Worm (Caenorhabditis elegans) whole organism, L2 larva: ENCODE data around the gene F59A6.11.

Experiments used
- C34F6.9 ChIP-seq: fragments of 150-350 bp; optimal IDR thresholded peaks from 2 replicates; lab custom pipeline; 2014; ENCODE audit warnings: missing biosample characterization, missing genetic modification characterization
- F13H6.1 ChIP-seq: sonication (generic microtip); optimal IDR thresholded peaks from 2 replicates; lab custom pipeline; 2016; ENCODE audit warnings: missing genetic modification characterization, missing compliant biosample characterization
- Y55F3AM.14 ChIP-seq: fragments of 200-800 bp; sonication (Bioruptor generic); optimal IDR thresholded peaks from 2 replicates; lab custom pipeline; 2018; ENCODE audit warnings: mild to moderate bottlenecking, missing genetic modification characterization, missing compliant biosample characterization
- alr-1 ChIP-seq: fragments of 150-350 bp; optimal IDR thresholded peaks from 2 replicates; lab custom pipeline; 2014; ENCODE audit warnings: missing biosample characterization, missing genetic modification characterization
- ama-1 ChIP-seq: fragments of 150-350 bp; optimal IDR thresholded peaks from 2 replicates; lab custom pipeline; 2018; ENCODE audit warnings: inconsistent platforms
- blmp-1 ChIP-seq: sonication (generic microtip); optimal IDR thresholded peaks from 2 replicates; lab custom pipeline; 2017; ENCODE audit warnings: missing genetic modification characterization, mild to moderate bottlenecking, missing compliant biosample characterization, antibody characterized with exemption, moderate library complexity; ENCODE audit not compliant: insufficient read depth
- ceh-16 ChIP-seq: fragments of 150-350 bp; optimal IDR thresholded peaks from 2 replicates; lab custom pipeline; 2014; ENCODE audit warnings: missing biosample characterization, missing genetic modification characterization
- ceh-82 ChIP-seq: fragments of 150-350 bp; optimal IDR thresholded peaks from 2 replicates; lab custom pipeline; 2014; ENCODE audit warnings: missing biosample characterization, missing genetic modification characterization
- crh-2 ChIP-seq: sonication (generic microtip); optimal IDR thresholded peaks from 2 replicates; lab custom pipeline; 2017; ENCODE audit warnings: missing biosample characterization, missing genetic modification characterization
- dmd-4 ChIP-seq: sonication (generic microtip); optimal IDR thresholded peaks from 2 replicates; lab custom pipeline; 2017; ENCODE audit warnings: missing biosample characterization, missing genetic modification characterization
- egl-27 ChIP-seq: sonication (generic microtip); optimal IDR thresholded peaks from 3 replicates; lab custom pipeline; 2017; ENCODE audit warnings: missing biosample characterization, missing genetic modification reagents, missing genetic modification characterization
- elt-1 ChIP-seq: fragments of 150-350 bp; optimal IDR thresholded peaks from 2 replicates; lab custom pipeline; 2014; ENCODE audit warnings: missing biosample characterization, missing genetic modification characterization
- elt-3 ChIP-seq: sonication (generic microtip); optimal IDR thresholded peaks from 2 replicates; lab custom pipeline; 2017; ENCODE audit warnings: missing biosample characterization, missing genetic modification characterization
- fos-1 ChIP-seq: fragments of 150-350 bp; optimal IDR thresholded peaks from 2 replicates; lab custom pipeline; 2014; ENCODE audit warnings: missing biosample characterization, missing genetic modification characterization
- gmeb-1 ChIP-seq: fragments of 150-350 bp; optimal IDR thresholded peaks from 2 replicates; lab custom pipeline; 2014; ENCODE audit warnings: missing biosample characterization, missing genetic modification characterization
- lin-11 ChIP-seq: fragments of 150-350 bp; sonication (generic microtip); optimal IDR thresholded peaks from 2 replicates; lab custom pipeline; 2014; ENCODE audit warnings: missing biosample characterization, missing genetic modification characterization, inconsistent platforms, mixed read lengths
- lin-13 ChIP-seq: fragments of 150-350 bp; optimal IDR thresholded peaks from 2 replicates; lab custom pipeline; 2014; ENCODE audit warnings: missing biosample characterization, missing genetic modification reagents, missing genetic modification characterization
- lin-39 ChIP-seq: fragments of 150-350 bp; optimal IDR thresholded peaks from 2 replicates; lab custom pipeline; 2014; ENCODE audit warnings: missing biosample characterization, missing genetic modification reagents, missing genetic modification characterization
- lsy-2 ChIP-seq, 2 experiments: fragments of 150-350 bp in 1 of 2; sonication (generic microtip) in 1 of 2; optimal IDR thresholded peaks; 2 replicates each; lab custom pipeline; 2014 to 2017; ENCODE audit warnings: missing biosample characterization in 2 of 2, missing genetic modification characterization in 2 of 2
- mab-5 ChIP-seq: fragments of 150-350 bp; optimal IDR thresholded peaks from 2 replicates; lab custom pipeline; 2014; ENCODE audit warnings: missing biosample characterization, missing genetic modification characterization
- mbf-1 ChIP-seq: sonication (generic microtip); optimal IDR thresholded peaks from 2 replicates; lab custom pipeline; 2017; ENCODE audit warnings: missing biosample characterization, missing genetic modification characterization
- mdl-1 ChIP-seq, 2 experiments: fragments of 150-350 bp in 1 of 2; sonication (generic microtip) in 1 of 2; optimal IDR thresholded peaks; 2 replicates each; lab custom pipeline; 2017; ENCODE audit warnings: missing biosample characterization in 2 of 2, missing genetic modification characterization in 2 of 2
- nhr-10 ChIP-seq: sonication (generic microtip); optimal IDR thresholded peaks from 2 replicates; lab custom pipeline; 2017; ENCODE audit warnings: missing biosample characterization, missing genetic modification characterization
- nhr-11 ChIP-seq: fragments of 150-350 bp; optimal IDR thresholded peaks from 2 replicates; lab custom pipeline; 2014; ENCODE audit warnings: missing biosample characterization, missing genetic modification characterization
- nhr-12 ChIP-seq: fragments of 150-350 bp; optimal IDR thresholded peaks from 2 replicates; lab custom pipeline; 2014; ENCODE audit warnings: missing biosample characterization, missing genetic modification characterization
- nhr-129 ChIP-seq: fragments of 150-350 bp; optimal IDR thresholded peaks from 2 replicates; lab custom pipeline; 2014; ENCODE audit warnings: missing biosample characterization, missing genetic modification characterization
- nhr-21 ChIP-seq: fragments of 150-350 bp; optimal IDR thresholded peaks from 2 replicates; lab custom pipeline; 2014; ENCODE audit warnings: missing biosample characterization, missing genetic modification characterization
- nhr-23 ChIP-seq: fragments of 150-350 bp; optimal IDR thresholded peaks from 2 replicates; lab custom pipeline; 2014; ENCODE audit warnings: missing biosample characterization, missing genetic modification reagents, missing genetic modification characterization
- nhr-237 ChIP-seq: fragments of 150-350 bp; optimal IDR thresholded peaks from 2 replicates; lab custom pipeline; 2014; ENCODE audit warnings: missing biosample characterization, missing genetic modification characterization
- nhr-25 ChIP-seq: fragments of 150-350 bp; sonication (generic microtip); optimal IDR thresholded peaks from 3 replicates; lab custom pipeline; 2014; ENCODE audit warnings: missing biosample characterization, missing genetic modification characterization
- nhr-6 ChIP-seq: fragments of 150-350 bp; optimal IDR thresholded peaks from 2 replicates; lab custom pipeline; 2014; ENCODE audit warnings: missing biosample characterization, missing genetic modification characterization
- nhr-77 ChIP-seq: fragments of 150-350 bp; optimal IDR thresholded peaks from 2 replicates; lab custom pipeline; 2014; ENCODE audit warnings: missing biosample characterization, missing genetic modification characterization
- sem-4 ChIP-seq: fragments of 150-350 bp; optimal IDR thresholded peaks from 2 replicates; lab custom pipeline; 2014; ENCODE audit warnings: missing biosample characterization, missing genetic modification reagents, missing genetic modification characterization
- skn-1 ChIP-seq: sonication (generic microtip); optimal IDR thresholded peaks from 2 replicates; lab custom pipeline; 2017; ENCODE audit warnings: missing biosample characterization, missing genetic modification characterization
- sma-3 ChIP-seq: sonication (generic microtip); optimal IDR thresholded peaks from 2 replicates; lab custom pipeline; 2016; ENCODE audit warnings: missing genetic modification reagents, missing genetic modification characterization, missing compliant biosample characterization
- sma-9 ChIP-seq, 2 experiments: fragments of 150-350 bp in 1 of 2; sonication (generic microtip) in 1 of 2; optimal IDR thresholded peaks; 2 replicates each; lab custom pipeline; 2014 to 2016; ENCODE audit warnings: missing genetic modification characterization in 2 of 2, mild to moderate bottlenecking in 1 of 2, missing biosample characterization in 1 of 2, missing compliant biosample characterization in 1 of 2, missing genetic modification reagents in 1 of 2, moderate library complexity in 1 of 2
- snpc-4 ChIP-seq: fragments of 150-350 bp; optimal IDR thresholded peaks from 2 replicates; lab custom pipeline; 2014; ENCODE audit warnings: missing biosample characterization, missing genetic modification characterization
- unc-55 ChIP-seq: fragments of 150-350 bp; sonication (generic microtip); optimal IDR thresholded peaks from 3 replicates; lab custom pipeline; 2014; ENCODE audit warnings: missing biosample characterization, missing genetic modification reagents, missing genetic modification characterization
- zag-1 ChIP-seq: fragments of 150-350 bp; optimal IDR thresholded peaks from 2 replicates; lab custom pipeline; 2014; ENCODE audit warnings: missing biosample characterization, missing genetic modification characterization
- ztf-1 ChIP-seq: fragments of 200-800 bp; sonication (Bioruptor generic); conservative IDR thresholded peaks from 2 replicates; pipeline ENCODE4 v1.3.6; 2022; ENCODE audit warnings: missing genetic modification characterization, missing compliant biosample characterization
- ztf-4 ChIP-seq: fragments of 150-350 bp; optimal IDR thresholded peaks from 2 replicates; lab custom pipeline; 2014; ENCODE audit warnings: missing biosample characterization, missing genetic modification characterization

The F59A6.11 gene

ce11 chrII:4998657-4999056 is at the start of gene F59A6.11:
Gene F59A6.11, minus strand, starts transcription at chrII:4998757.
- TF ChIP-seq alr-1 (tag; lab: Kevin White, UChicago) (no peak), dmd-4 (tag; lab: Kevin White, UChicago) (no peak), nhr-237 (tag; lab: Kevin White, UChicago) (no peak), Y55F3AM.14 (GFP tag; lab: Kevin White, UChicago) (no peak), ama-1 (lab: Kevin White, UChicago) (no peak), nhr-12 (tag; lab: Kevin White, UChicago) (no peak)

- TF ChIP-seq Y55F3AM.14 (GFP tag; lab: Kevin White, UChicago) (no peak), nhr-12 (tag; lab: Kevin White, UChicago) (no peak), C34F6.9 (peak; percentile 20), mbf-1 (tag; lab: Kevin White, UChicago) (no peak), mab-5 (tag; lab: Kevin White, UChicago) (no peak), blmp-1 (peak; percentile 10), elt-3 (tag; lab: Kevin White, UChicago) (no peak), nhr-129 (tag; lab: Kevin White, UChicago) (peak; percentile 41), dmd-4 (tag; lab: Kevin White, UChicago) (no peak), ceh-16 (tag; lab: Kevin White, UChicago) (no peak), ztf-1 (GFP tag; lab: Robert Waterston, UW) (no peak)
Observed at ce11 chrII:5047279-5047678, 48.7 kb upstream of the F59A6.11 start.

- TF ChIP-seq nhr-21 (tag; lab: Kevin White, UChicago) (no peak), nhr-129 (tag; lab: Kevin White, UChicago) (peak; percentile 10), C34F6.9 (peak; percentile 7), sem-4 (peak; percentile 6), unc-55 (GFP tag; lab: Kevin White, UChicago) (peak; percentile 46), lsy-2 (tag; optimal IDR thresholded peaks at IDR 0.05; lab: Kevin White, UChicago) (peak in 1 of 2 experiments; percentile 2)
Observed at ce11 chrII:5046209-5047200, 47.9 kb upstream of the F59A6.11 start.

ce11 chrII:5042381-5042930 is 43.9 kb upstream of the F59A6.11 start:
- TF ChIP-seq alr-1 (tag; lab: Kevin White, UChicago) (no peak), nhr-11 (no peak), F13H6.1 (peak; percentile 37), nhr-10 (tag; lab: Kevin White, UChicago) (no peak), nhr-12 (tag; lab: Kevin White, UChicago) (no peak), nhr-25 (tag; lab: Kevin White, UChicago) (no peak), lsy-2 (tag; optimal IDR thresholded peaks at IDR 0.05; lab: Kevin White, UChicago) (peak in 1 of 2 experiments; percentile 35), elt-3 (tag; lab: Kevin White, UChicago) (no peak), ceh-82 (no peak), nhr-237 (tag; lab: Kevin White, UChicago) (no peak), ceh-16 (tag; lab: Kevin White, UChicago) (no peak), nhr-77 (tag; lab: Kevin White, UChicago) (no peak), ama-1 (lab: Kevin White, UChicago) (no peak), C34F6.9 (peak; percentile 13), egl-27 (tag; lab: Kevin White, UChicago) (no peak), sem-4 (no peak), lin-13 (no peak), skn-1 (no peak), snpc-4 (tag; lab: Kevin White, UChicago) (no peak), mab-5 (tag; lab: Kevin White, UChicago) (no peak), blmp-1 (no peak), nhr-6 (peak; percentile 11), lin-11 (no peak), unc-55 (GFP tag; lab: Kevin White, UChicago) (peak; percentile 53), dmd-4 (tag; lab: Kevin White, UChicago) (no peak), crh-2 (tag; lab: Kevin White, UChicago) (no peak), ztf-1 (GFP tag; lab: Robert Waterston, UW) (no peak), sma-9 (GFP tag; optimal IDR thresholded peaks at IDR 0.05; lab: Kevin White, UChicago) (no peak), sma-9 (tag; optimal IDR thresholded peaks at IDR 0.05; lab: Kevin White, UChicago) (no peak), mdl-1 (tag; optimal IDR thresholded peaks at IDR 0.05; lab: Kevin White, UChicago) (no peak), nhr-23 (no peak), sma-3 (GFP tag; lab: Kevin White, UChicago) (no peak), zag-1 (tag; lab: Kevin White, UChicago) (peak; percentile 24), nhr-129 (tag; lab: Kevin White, UChicago) (peak; percentile 15), fos-1 (no peak), gmeb-1 (tag; lab: Kevin White, UChicago) (no peak), elt-1 (tag; lab: Kevin White, UChicago) (no peak), lin-39 (tag; lab: Kevin White, UChicago) (no peak), Y55F3AM.14 (GFP tag; lab: Kevin White, UChicago) (no peak), ztf-4 (no peak)
